Fruit fly (Drosophila melanogaster): Measurements from ENCODE around the gene aust.

- TF ChIP-seq dl (GFP tag; optimal IDR thresholded peaks at IDR 0.05; ENCODE audit: insufficient read depth in 1 of 2, partially characterized antibody in 2 of 2) (no peak), ey (GFP tag; optimal IDR thresholded peaks at IDR 0.05) (no peak), h (GFP tag; optimal IDR thresholded peaks at IDR 0.05) (no peak), Sp1 (GFP tag; optimal IDR thresholded peaks at IDR 0.05) (no peak)
Observed at dm6 chr2L:9266060-9266459, 15.2 kb upstream of the aust start.
